Worm (Caenorhabditis elegans): ENCODE data around the gene lec-7.

DNA sequence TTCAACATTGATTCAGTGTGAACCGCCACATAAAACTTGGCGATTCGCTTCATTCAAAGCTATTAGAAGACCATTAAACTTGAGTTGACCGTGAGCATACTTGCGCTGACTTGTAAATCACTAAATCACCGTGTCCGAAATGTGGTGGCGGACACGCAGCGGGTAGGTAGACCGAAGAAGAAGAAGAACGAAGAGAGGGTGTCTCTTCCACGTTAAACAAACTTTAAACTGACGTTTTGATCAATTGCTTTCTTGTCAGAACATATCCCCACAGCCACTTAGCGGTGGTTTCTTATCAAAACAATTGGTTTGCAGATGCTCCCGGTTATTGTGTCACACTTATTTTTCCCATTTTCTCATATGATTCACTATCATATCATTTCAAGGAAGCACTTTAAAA is 8.3 kb upstream of the lec-7 start:
- TF ChIP-seq fos-1 (tag; optimal IDR thresholded peaks at IDR 0.05) = no peak
- no peak for TF ChIP-seq ama-1 (optimal IDR thresholded peaks at IDR 0.05)
- no peak for TF ChIP-seq daf-12 (tag; optimal IDR thresholded peaks at IDR 0.05)
- TF ChIP-seq ztf-4 (tag; optimal IDR thresholded peaks at IDR 0.05) = no peak
- no peak for TF ChIP-seq lsy-12 (tag; optimal IDR thresholded peaks at IDR 0.05)
- TF ChIP-seq zag-1 (tag; optimal IDR thresholded peaks at IDR 0.05) = no peak
- TF ChIP-seq nhr-12 (tag; optimal IDR thresholded peaks at IDR 0.05) = no peak
